Worm (Caenorhabditis elegans): Measurements from ENCODE around the gene F32D1.8.

Gene F32D1.8

ce11 chrV:4396257-4396656 lies 18.7 kb upstream of the F32D1.8 start, which contains the start of gene F13A2.3:
Gene F13A2.3, minus strand, starts transcription at chrV:4396357.
- TF ChIP-seq odd-2 (tag; optimal IDR thresholded peaks at IDR 0.05) = no peak

- TF ChIP-seq Y22D7AL.16 (tag; optimal IDR thresholded peaks at IDR 0.05) (no peak), pag-3 (tag; optimal IDR thresholded peaks at IDR 0.05; ENCODE audit: borderline replicate concordance) (no peak), pha-4 (tag; optimal IDR thresholded peaks at IDR 0.05) (no peak), dmd-4 (tag; optimal IDR thresholded peaks at IDR 0.05; ENCODE audit: borderline replicate concordance) (no peak), unc-3 (GFP tag; conservative IDR thresholded peaks at IDR 0.05) (no peak), unc-3 (tag; optimal IDR thresholded peaks at IDR 0.05) (no peak), ref-2 (tag; optimal IDR thresholded peaks at IDR 0.05) (no peak), hlh-15 (tag; optimal IDR thresholded peaks at IDR 0.05) (no peak), F13H6.1 (tag; optimal IDR thresholded peaks at IDR 0.05) (no peak), tbx-2 (tag; optimal IDR thresholded peaks at IDR 0.05) (no peak), pat-9 (tag; optimal IDR thresholded peaks at IDR 0.05) (no peak), pax-1 (tag; optimal IDR thresholded peaks at IDR 0.05) (no peak), odd-2 (tag; optimal IDR thresholded peaks at IDR 0.05) (no peak), K02D7.2 (tag; optimal IDR thresholded peaks at IDR 0.05) (no peak), unc-86 (tag; optimal IDR thresholded peaks at IDR 0.05) (no peak), tbx-7 (tag; optimal IDR thresholded peaks at IDR 0.05) (no peak), fax-1 (tag; optimal IDR thresholded peaks at IDR 0.05) (no peak), che-1 (tag; optimal IDR thresholded peaks at IDR 0.05) (no peak), nfya-1 (tag; optimal IDR thresholded peaks at IDR 0.05) (no peak), syd-9 (tag; optimal IDR thresholded peaks at IDR 0.05) (no peak), elt-4 (tag; optimal IDR thresholded peaks at IDR 0.05) (no peak)
These were observed 10.4 kb upstream of the F32D1.8 start for ce11 chrV:4387916-4388315.

ce11 chrV:4387402-4387801 lies 9.9 kb upstream of the F32D1.8 start, which contains the start of gene F13A2.9:
Gene F13A2.9, minus strand, starts transcription at chrV:4387502.
- no peak for TF ChIP-seq pag-3 (tag; optimal IDR thresholded peaks at IDR 0.05; ENCODE audit: borderline replicate concordance)

ce11 chrV:4386173-4386572 lies 8.7 kb upstream of the F32D1.8 start, which contains the start of gene F13A2.10:
Gene F13A2.10, minus strand, starts transcription at chrV:4386273.
- TF ChIP-seq ahr-1 (tag; optimal IDR thresholded peaks at IDR 0.05) (no peak), madf-2 (tag; optimal IDR thresholded peaks at IDR 0.05) (no peak), nhr-232 (tag; optimal IDR thresholded peaks at IDR 0.05) (no peak)

- TF ChIP-seq T23F11.4 (GFP tag; optimal IDR thresholded peaks at IDR 0.05) (no peak), hlh-13 (GFP tag; optimal IDR thresholded peaks at IDR 0.05) (no peak), lim-6 (tag; optimal IDR thresholded peaks at IDR 0.05) (no peak), dmd-4 (tag; optimal IDR thresholded peaks at IDR 0.05; ENCODE audit: borderline replicate concordance) (no peak), fax-1 (tag; optimal IDR thresholded peaks at IDR 0.05) (no peak)
These were observed 7.0 kb upstream of the F32D1.8 start, which contains the start of gene F13A2.2 for ce11 chrV:4384482-4384881. Gene F13A2.2, minus strand, starts transcription at chrV:4384582.

ce11 chrV:4382298-4382697 lies 4.8 kb upstream of the F32D1.8 start, which contains the start of gene F13A2.1:
Gene F13A2.1, minus strand, starts transcription at chrV:4382398.
- TF ChIP-seq gmeb-2 (tag; optimal IDR thresholded peaks at IDR 0.05) = no peak
- TF ChIP-seq hlh-8 (tag; optimal IDR thresholded peaks at IDR 0.05) = no peak
- no peak for TF ChIP-seq dve-1 (tag; optimal IDR thresholded peaks at IDR 0.05)
